Fruit fly (Drosophila melanogaster) whole organism, embryonic: ENCODE results near the gene ssp3.
A peak's percentile ranks its signal among the peaks of the same experiment; 100 is the strongest.

Source experiments
- Abd-B ChIP-seq: fragments of 200-800 bp; sonication (Bioruptor generic); optimal IDR thresholded peaks from 2 replicates; lab custom pipeline; 2018; ENCODE audit warnings: missing biosample characterization, mild to moderate bottlenecking, missing genetic modification characterization, moderate library complexity
- Atf-2 ChIP-seq: fragments of 200-800 bp; sonication (Bioruptor generic); optimal IDR thresholded peaks from 2 replicates; lab custom pipeline; 2016; ENCODE audit warnings: missing biosample characterization, missing genetic modification characterization
- CG10274 ChIP-seq: fragments of 200-800 bp; sonication (Bioruptor generic); optimal IDR thresholded peaks from 3 replicates; lab custom pipeline; 2017; ENCODE audit warnings: missing biosample characterization, mild to moderate bottlenecking, missing genetic modification characterization
- CG10462 ChIP-seq: fragments of 200-800 bp; sonication (Bioruptor generic); optimal IDR thresholded peaks from 2 replicates; lab custom pipeline; 2016; ENCODE audit warnings: missing biosample characterization, missing genetic modification characterization
- CG11247 ChIP-seq: fragments of 200-800 bp; sonication (Bioruptor generic); IDR thresholded peaks from 2 replicates; pipeline ENCODE4 v1.3.6; 2022; ENCODE audit warnings: missing biosample characterization, missing genetic modification characterization
- CG11560 ChIP-seq: fragments of 200-800 bp; sonication (Bioruptor generic); IDR thresholded peaks from 3 replicates; pipeline ENCODE4 v1.3.6; 2022; ENCODE audit warnings: missing biosample characterization, missing genetic modification characterization
- CG18764 ChIP-seq: fragments of 200-800 bp; sonication (Bioruptor generic); optimal IDR thresholded peaks from 3 replicates; lab custom pipeline; 2016; ENCODE audit warnings: missing biosample characterization, missing genetic modification characterization
- CG2875 ChIP-seq: fragments of 200-800 bp; sonication (Bioruptor generic); optimal IDR thresholded peaks from 2 replicates; lab custom pipeline; 2017; ENCODE audit warnings: missing biosample characterization, mild to moderate bottlenecking, missing genetic modification characterization, missing genetic modification reagents
- CG31224 ChIP-seq: fragments of 200-800 bp; sonication (Bioruptor generic); IDR thresholded peaks from 2 replicates; pipeline ENCODE4 v1.3.6; 2022; ENCODE audit warnings: missing biosample characterization, missing genetic modification characterization
- CG31441 ChIP-seq: fragments of 200-800 bp; sonication (Bioruptor generic); IDR thresholded peaks from 2 replicates; pipeline ENCODE4 v1.3.6; 2022; ENCODE audit warnings: missing biosample characterization, missing genetic modification characterization
- CG34422 ChIP-seq: fragments of 200-800 bp; sonication (Bioruptor generic); IDR thresholded peaks from 3 replicates; pipeline ENCODE4 v1.3.6; 2022; ENCODE audit warnings: missing biosample characterization, missing genetic modification characterization
- CG42726 ChIP-seq: fragments of 200-800 bp; sonication (Bioruptor generic); IDR thresholded peaks from 2 replicates; pipeline ENCODE4 v1.3.6; 2022; ENCODE audit warnings: missing biosample characterization, missing genetic modification characterization; ENCODE audit not compliant: partially characterized antibody
- CG6272 ChIP-seq: fragments of 200-800 bp; sonication (Bioruptor generic); IDR thresholded peaks from 2 replicates; pipeline ENCODE4 v1.3.6; 2022; ENCODE audit warnings: missing biosample characterization, missing genetic modification characterization
- CG6689 ChIP-seq: fragments of 200-800 bp; sonication (Bioruptor generic); IDR thresholded peaks from 2 replicates; pipeline ENCODE4 v1.3.6; 2022; ENCODE audit warnings: missing biosample characterization, missing genetic modification characterization
- CG8281 ChIP-seq: fragments of 200-800 bp; sonication (Bioruptor generic); optimal IDR thresholded peaks from 2 replicates; lab custom pipeline; 2018; ENCODE audit warnings: missing biosample characterization, mild to moderate bottlenecking, missing genetic modification characterization, moderate library complexity
- D19B ChIP-seq: fragments of 200-800 bp; sonication (Bioruptor generic); optimal IDR thresholded peaks from 2 replicates; lab custom pipeline; 2017; ENCODE audit warnings: missing biosample characterization, mild to moderate bottlenecking, missing genetic modification characterization
- Dad ChIP-seq: fragments of 200-800 bp; sonication (Bioruptor generic); optimal IDR thresholded peaks from 3 replicates; lab custom pipeline; 2016; ENCODE audit warnings: missing biosample characterization, missing genetic modification characterization
- Dek ChIP-seq: fragments of 200-800 bp; sonication (Bioruptor generic); optimal IDR thresholded peaks from 3 replicates; lab custom pipeline; 2019; ENCODE audit warnings: missing biosample characterization, mild to moderate bottlenecking, missing genetic modification characterization, moderate library complexity
- Dip3 ChIP-seq: fragments of 200-800 bp; sonication (Bioruptor generic); optimal IDR thresholded peaks from 3 replicates; lab custom pipeline; 2016; ENCODE audit warnings: missing biosample characterization, missing genetic modification characterization
- Dp ChIP-seq: fragments of 200-800 bp; sonication (Bioruptor generic); optimal IDR thresholded peaks from 2 replicates; lab custom pipeline; 2018; ENCODE audit warnings: missing biosample characterization, mild to moderate bottlenecking, missing genetic modification characterization, moderate library complexity
- HLH54F ChIP-seq: fragments of 200-800 bp; sonication (Bioruptor generic); optimal IDR thresholded peaks from 3 replicates; lab custom pipeline; 2016; ENCODE audit warnings: missing biosample characterization, missing genetic modification characterization
- Hand ChIP-seq: fragments of 200-800 bp; sonication (Bioruptor generic); optimal IDR thresholded peaks from 2 replicates; lab custom pipeline; 2017; ENCODE audit warnings: mild to moderate bottlenecking, missing biosample characterization, missing genetic modification reagents, missing genetic modification characterization
- Kr ChIP-seq: fragments of 200-800 bp; sonication (Bioruptor generic); optimal IDR thresholded peaks from 2 replicates; lab custom pipeline; 2017; ENCODE audit warnings: missing biosample characterization, mild to moderate bottlenecking, missing genetic modification characterization
- MTF-1 ChIP-seq: fragments of 200-800 bp; sonication (Bioruptor generic); optimal IDR thresholded peaks from 2 replicates; lab custom pipeline; 2018; ENCODE audit warnings: missing biosample characterization, mild to moderate bottlenecking, missing genetic modification characterization, borderline replicate concordance
- Nf-YA ChIP-seq: fragments of 200-800 bp; sonication (Bioruptor generic); IDR thresholded peaks from 2 replicates; pipeline ENCODE4 v1.3.6; 2022; ENCODE audit warnings: missing biosample characterization, missing genetic modification characterization
- NfI ChIP-seq: fragments of 200-800 bp; sonication (Bioruptor generic); optimal IDR thresholded peaks from 3 replicates; lab custom pipeline; 2018; ENCODE audit warnings: missing biosample characterization, mild to moderate bottlenecking, missing genetic modification characterization, moderate library complexity
- Opbp ChIP-seq: fragments of 200-800 bp; sonication (Bioruptor generic); IDR thresholded peaks from 3 replicates; pipeline ENCODE4 v1.3.6; 2022; ENCODE audit warnings: missing biosample characterization, missing genetic modification characterization; ENCODE audit not compliant: partially characterized antibody
- PHDP ChIP-seq: fragments of 200-800 bp; sonication (Bioruptor generic); optimal IDR thresholded peaks from 3 replicates; lab custom pipeline; 2018; ENCODE audit warnings: missing biosample characterization, mild to moderate bottlenecking, missing genetic modification characterization, moderate library complexity
- Sry-δ ChIP-seq: fragments of 200-800 bp; sonication (Bioruptor generic); optimal IDR thresholded peaks from 2 replicates; lab custom pipeline; 2016; ENCODE audit warnings: missing biosample characterization, missing genetic modification characterization
- Xbp1 ChIP-seq: fragments of 200-800 bp; sonication (Bioruptor generic); optimal IDR thresholded peaks from 3 replicates; lab custom pipeline; 2016; ENCODE audit warnings: missing biosample characterization, mild to moderate bottlenecking, missing genetic modification characterization
- crol ChIP-seq: fragments of 200-800 bp; sonication (Bioruptor generic); IDR thresholded peaks from 2 replicates; pipeline ENCODE4 v1.3.6; 2022; ENCODE audit warnings: missing biosample characterization, missing genetic modification characterization
- ham ChIP-seq: fragments of 200-800 bp; sonication (Bioruptor generic); IDR thresholded peaks from 2 replicates; pipeline ENCODE4 v1.3.6; 2022; ENCODE audit warnings: missing biosample characterization, missing genetic modification characterization
- hbn ChIP-seq: fragments of 200-800 bp; sonication (Bioruptor generic); IDR thresholded peaks from 2 replicates; pipeline ENCODE4 v1.3.6; 2022; ENCODE audit warnings: missing biosample characterization, missing genetic modification characterization; ENCODE audit not compliant: partially characterized antibody
- jigr1 ChIP-seq: fragments of 200-800 bp; sonication (Bioruptor generic); IDR thresholded peaks from 3 replicates; pipeline ENCODE4 v1.3.6; 2022; ENCODE audit warnings: missing biosample characterization, missing genetic modification characterization
- ken ChIP-seq: fragments of 200-800 bp; sonication (Bioruptor generic); IDR thresholded peaks from 3 replicates; pipeline ENCODE4 v1.3.6; 2022; ENCODE audit warnings: missing biosample characterization, missing genetic modification characterization
- kni ChIP-seq: fragments of 200-800 bp; sonication (Bioruptor generic); optimal IDR thresholded peaks from 3 replicates; lab custom pipeline; 2017; ENCODE audit warnings: mild to moderate bottlenecking, missing biosample characterization, missing genetic modification reagents, missing genetic modification characterization
- lmd ChIP-seq: fragments of 200-800 bp; sonication (Bioruptor generic); IDR thresholded peaks from 2 replicates; pipeline ENCODE4 v1.3.6; 2022; ENCODE audit warnings: missing biosample characterization, missing genetic modification characterization
- lola ChIP-seq, 3 experiments: fragments of >200 bp in 2 of 3; fragments of 200-800 bp in 1 of 3; sonication (Bioruptor generic) in 1 of 3; optimal IDR thresholded peaks; 2 replicates each; lab custom pipeline; 2017 to 2019; ENCODE audit warnings: missing biosample characterization in 3 of 3, missing genetic modification characterization in 3 of 3, mild to moderate bottlenecking in 1 of 3, moderate library complexity in 1 of 3
- pan ChIP-seq, 4 experiments: fragments of >200 bp in 3 of 4; fragments of 200-800 bp in 1 of 4; sonication (Bioruptor generic) in 1 of 4; optimal IDR thresholded peaks in 3 of 4; IDR thresholded peaks in 1 of 4; 2 replicates each; pipeline versions ENCODE4 v1.3.6 to Lab custom; 2017 to 2022; ENCODE audit warnings: missing biosample characterization in 2 of 4, missing genetic modification characterization in 2 of 4, mixed read lengths in 1 of 4
- pzg ChIP-seq: fragments of 200-800 bp; sonication (Bioruptor generic); optimal IDR thresholded peaks from 3 replicates; lab custom pipeline; 2018; ENCODE audit warnings: missing biosample characterization, mild to moderate bottlenecking, missing genetic modification characterization, moderate library complexity
- ranshi ChIP-seq: fragments of 200-800 bp; sonication (Bioruptor generic); IDR thresholded peaks from 2 replicates; pipeline ENCODE4 v1.3.6; 2022; ENCODE audit warnings: missing biosample characterization, missing genetic modification characterization
- sd ChIP-seq: fragments of 200-800 bp; sonication (Bioruptor generic); optimal IDR thresholded peaks from 3 replicates; lab custom pipeline; 2018; ENCODE audit warnings: missing biosample characterization, mild to moderate bottlenecking, missing genetic modification characterization, moderate library complexity
- sens ChIP-seq: fragments of 200-800 bp; sonication (Bioruptor generic); peaks from one replicate; lab custom pipeline; 2016; ENCODE audit warnings: missing biosample characterization, missing genetic modification characterization
- sens-2 ChIP-seq: fragments of 200-800 bp; sonication (Bioruptor generic); IDR thresholded peaks from 2 replicates; pipeline ENCODE4 v1.3.6; 2022; ENCODE audit warnings: missing biosample characterization, missing genetic modification characterization
- seq ChIP-seq: fragments of 200-800 bp; sonication (Bioruptor generic); IDR thresholded peaks from 2 replicates; pipeline ENCODE4 v1.3.6; 2022; ENCODE audit warnings: missing biosample characterization, missing genetic modification characterization
- sqz ChIP-seq: fragments of 200-800 bp; sonication (Bioruptor generic); optimal IDR thresholded peaks from 3 replicates; lab custom pipeline; 2018; ENCODE audit warnings: missing biosample characterization, mild to moderate bottlenecking, missing genetic modification characterization
- sr ChIP-seq: fragments of 200-800 bp; sonication (Bioruptor generic); IDR thresholded peaks from 3 replicates; pipeline ENCODE4 v1.3.6; 2022; ENCODE audit warnings: missing biosample characterization, missing genetic modification characterization
- ttk ChIP-seq: fragments of 200-800 bp; sonication (Bioruptor generic); IDR thresholded peaks from 2 replicates; pipeline ENCODE4 v2.1.2; 2022; ENCODE audit warnings: missing biosample characterization, missing genetic modification characterization
- zen2 ChIP-seq: fragments of 200-800 bp; sonication (Bioruptor generic); IDR thresholded peaks from 3 replicates; pipeline ENCODE4 v1.3.6; 2022; ENCODE audit warnings: missing biosample characterization, missing genetic modification characterization; ENCODE audit not compliant: partially characterized antibody

Gene ssp3

dm6 chr2L:18930352-18931122 lies 13.2 kb downstream of the ssp3 start (continued):
- no peak for TF ChIP-seq ken (GFP tag; lab: Robert Waterston, UW)
- TF ChIP-seq CG31441 = peak; percentile 47; the same call in 1 of the 2 replicates
- no peak for TF ChIP-seq PHDP (tag; lab: Kevin White, UChicago)
- no peak for TF ChIP-seq Atf-2
- no peak for TF ChIP-seq CG42726 (GFP tag; lab: Robert Waterston, UW)
- TF ChIP-seq CG6272 (GFP tag; lab: Robert Waterston, UW) = no peak
- no peak for TF ChIP-seq zen2
- no peak for TF ChIP-seq HLH54F (GFP tag; lab: Kevin White, UChicago)
- no peak for TF ChIP-seq CG31224 (GFP tag; lab: Robert Waterston, UW)
- TF ChIP-seq crol (GFP tag; lab: Robert Waterston, UW) = no peak
- no peak for TF ChIP-seq Dad (GFP tag; lab: Kevin White, UChicago)
- no peak for TF ChIP-seq seq
- TF ChIP-seq Hand (GFP tag; lab: Kevin White, UChicago) = no peak
- no peak for TF ChIP-seq sd (tag; lab: Kevin White, UChicago)
- no peak for TF ChIP-seq ham (GFP tag; lab: Robert Waterston, UW)
- TF ChIP-seq CG2875 (GFP tag; lab: Kevin White, UChicago) = no peak
- no peak for TF ChIP-seq Dek (tag; lab: Kevin White, UChicago)
- no peak for TF ChIP-seq CG18764
- TF ChIP-seq D19B (GFP tag; lab: Kevin White, UChicago) = no peak
- TF ChIP-seq jigr1 = no peak
- TF ChIP-seq Nf-YA (GFP tag; lab: Robert Waterston, UW) = no peak
- TF ChIP-seq Kr (GFP tag; lab: Kevin White, UChicago) = peak; percentile 38
- no peak for TF ChIP-seq Dp
- TF ChIP-seq kni (GFP tag; lab: Kevin White, UChicago) = peak; percentile 63
- TF ChIP-seq pan (optimal IDR thresholded peaks at IDR 0.05; lab: Kevin White, UChicago) = no peak
- TF ChIP-seq pan (GFP tag; optimal IDR thresholded peaks at IDR 0.05 in 1 of 2, IDR thresholded peaks at IDR 0.05 in 1 of 2) = no peak
- no peak for TF ChIP-seq CG8281
- no peak for TF ChIP-seq sens-2 (GFP tag; lab: Robert Waterston, UW)
- no peak for TF ChIP-seq ttk (GFP tag; lab: Robert Waterston, UW)
- no peak for TF ChIP-seq pzg (GFP tag; lab: Kevin White, UChicago)
- no peak for TF ChIP-seq Dip3 (GFP tag; lab: Kevin White, UChicago)
- no peak for TF ChIP-seq Abd-B
- TF ChIP-seq Opbp (GFP tag; lab: Robert Waterston, UW) = no peak
- no peak for TF ChIP-seq MTF-1
- peak in 1 of 3 experiments; percentile 77 for TF ChIP-seq lola (GFP tag; optimal IDR thresholded peaks at IDR 0.05; lab: Kevin White, UChicago)
- TF ChIP-seq NfI (GFP tag; lab: Kevin White, UChicago) = no peak
- TF ChIP-seq CG6689 (GFP tag; lab: Robert Waterston, UW) = 0 out of 2 replicates have a peak, but pooled peaks have one; percentile 19
- no peak for TF ChIP-seq CG10274
- TF ChIP-seq lmd (GFP tag; lab: Robert Waterston, UW) = no peak
- TF ChIP-seq Sry-δ (GFP tag; lab: Kevin White, UChicago) = no peak
- no peak for TF ChIP-seq CG34422
- TF ChIP-seq sqz = no peak
- TF ChIP-seq hbn (GFP tag; lab: Robert Waterston, UW) = no peak
- no peak for TF ChIP-seq ranshi (GFP tag; lab: Robert Waterston, UW)
- TF ChIP-seq Xbp1 (GFP tag; lab: Kevin White, UChicago) = no peak
- TF ChIP-seq CG11560 (tag; lab: Robert Waterston, UW) = no peak
- peak; percentile 92 for TF ChIP-seq sens
- TF ChIP-seq CG10462 (GFP tag; lab: Kevin White, UChicago) = no peak
- TF ChIP-seq sr (GFP tag; lab: Robert Waterston, UW) = no peak
- no peak for TF ChIP-seq CG11247
